Fruit fly (Drosophila melanogaster): ENCODE measurements around the gene yellow-f2.
A peak's percentile ranks its signal among the peaks of the same experiment; 100 is the strongest.

yellow-f2 gene

dm6 chr3R:13010905-13011620 lies 16.1 kb upstream of the yellow-f2 start, which contains the start of gene CG8031:
CG8031 (minus strand) TSS chr3R:13011310.
- peak; percentile 51 for TF ChIP-seq Dll (optimal IDR thresholded peaks at IDR 0.05)
- peak in 1 of 2 experiments; percentile 71 for TF ChIP-seq EcR (GFP tag; optimal IDR thresholded peaks at IDR 0.05)
- TF ChIP-seq CG8478 (optimal IDR thresholded peaks at IDR 0.05): no peak

dm6 chr3R:13009595-13009994 lies 14.6 kb upstream of the yellow-f2 start, which contains the start of gene CG11656:
CG11656 (plus strand) TSS chr3R:13009895.
- no peak for TF ChIP-seq usp (GFP tag; optimal IDR thresholded peaks at IDR 0.05)
- TF ChIP-seq Dll (optimal IDR thresholded peaks at IDR 0.05): no peak
- no peak for TF ChIP-seq pan (optimal IDR thresholded peaks at IDR 0.05)
- no peak for TF ChIP-seq psq (optimal IDR thresholded peaks at IDR 0.05)
- no peak for TF ChIP-seq CG8478 (optimal IDR thresholded peaks at IDR 0.05)
- no peak for TF ChIP-seq EcR (GFP tag; optimal IDR thresholded peaks at IDR 0.05)

dm6 chr3R:12998234-12998591 lies 3.3 kb upstream of the yellow-f2 start:
- no peak for TF ChIP-seq psq (optimal IDR thresholded peaks at IDR 0.05)
- TF ChIP-seq Dll (optimal IDR thresholded peaks at IDR 0.05): no peak

dm6 chr3R:12997550-12998233 lies 2.7 kb upstream of the yellow-f2 start, which contains the start of the genes CG17327, CG44194 and CG7518:
CG17327 (minus strand) TSS chr3R:12997726.
CG44194 (minus strand) TSS chr3R:12997726.
CG7518 (plus strand) TSS chr3R:12998089.
- TF ChIP-seq psq (optimal IDR thresholded peaks at IDR 0.05) (no peak), pan (optimal IDR thresholded peaks at IDR 0.05) (no peak), EcR (GFP tag; optimal IDR thresholded peaks at IDR 0.05) (no peak), Dll (optimal IDR thresholded peaks at IDR 0.05) (no peak), usp (GFP tag; optimal IDR thresholded peaks at IDR 0.05) (no peak), CG8478 (optimal IDR thresholded peaks at IDR 0.05) (no peak)

- TF ChIP-seq Dll (optimal IDR thresholded peaks at IDR 0.05): no peak
- TF ChIP-seq psq (optimal IDR thresholded peaks at IDR 0.05): no peak
- TF ChIP-seq usp (GFP tag; optimal IDR thresholded peaks at IDR 0.05): no peak
- TF ChIP-seq CG8478 (optimal IDR thresholded peaks at IDR 0.05): no peak
- TF ChIP-seq pan (optimal IDR thresholded peaks at IDR 0.05): no peak
- no peak for TF ChIP-seq EcR (GFP tag; optimal IDR thresholded peaks at IDR 0.05)
Observed at dm6 chr3R:12995522-12995921, 575 bp upstream of the yellow-f2 start, which contains the start of gene CG7488. CG7488 (plus strand) TSS chr3R:12995620.

- TF ChIP-seq Dll (optimal IDR thresholded peaks at IDR 0.05): no peak
- no peak for TF ChIP-seq EcR (GFP tag; optimal IDR thresholded peaks at IDR 0.05)
- no peak for TF ChIP-seq pan (optimal IDR thresholded peaks at IDR 0.05)
- TF ChIP-seq psq (optimal IDR thresholded peaks at IDR 0.05): no peak
- no peak for TF ChIP-seq CG8478 (optimal IDR thresholded peaks at IDR 0.05)
- TF ChIP-seq usp (GFP tag; optimal IDR thresholded peaks at IDR 0.05): no peak
Observed at dm6 chr3R:12993018-12993417, 1.9 kb downstream of the yellow-f2 start, which contains the start of gene yellow-f. yellow-f (minus strand) TSS chr3R:12993201.

- no peak for TF ChIP-seq pan (optimal IDR thresholded peaks at IDR 0.05)
- TF ChIP-seq CG8478 (optimal IDR thresholded peaks at IDR 0.05): no peak
- TF ChIP-seq Dll (optimal IDR thresholded peaks at IDR 0.05): no peak
- TF ChIP-seq psq (optimal IDR thresholded peaks at IDR 0.05): no peak
- TF ChIP-seq usp (GFP tag; optimal IDR thresholded peaks at IDR 0.05): no peak
- TF ChIP-seq EcR (GFP tag; optimal IDR thresholded peaks at IDR 0.05): no peak
Observed at dm6 chr3R:12988411-12988810, 6.5 kb downstream of the yellow-f2 start, which contains the start of gene CG14383. CG14383 (minus strand) TSS chr3R:12988511.

dm6 chr3R:12985828-12986530 lies 9.0 kb downstream of the yellow-f2 start, which contains the start of gene CG31342:
CG31342 (plus strand) TSS chr3R:12986041.
- TF ChIP-seq psq (optimal IDR thresholded peaks at IDR 0.05) (no peak), EcR (GFP tag; optimal IDR thresholded peaks at IDR 0.05) (no peak), usp (GFP tag; optimal IDR thresholded peaks at IDR 0.05) (no peak), Dll (optimal IDR thresholded peaks at IDR 0.05) (no peak), pan (optimal IDR thresholded peaks at IDR 0.05) (no peak), CG8478 (optimal IDR thresholded peaks at IDR 0.05) (no peak)

dm6 chr3R:12982982-12983633 lies 11.8 kb downstream of the yellow-f2 start:
- TF ChIP-seq pan (optimal IDR thresholded peaks at IDR 0.05) (peak; percentile 14), Dll (optimal IDR thresholded peaks at IDR 0.05) (no peak)

- no peak for TF ChIP-seq usp (GFP tag; optimal IDR thresholded peaks at IDR 0.05)
- TF ChIP-seq CG8478 (optimal IDR thresholded peaks at IDR 0.05): peak; percentile 5
Observed at dm6 chr3R:12982167-12982981, 12.6 kb downstream of the yellow-f2 start.
